Fruit fly (Drosophila melanogaster) whole organism, embryonic: ENCODE results near the gene Ltn1.

Experiments used
- ATbp ChIP-seq: fragments of 200-800 bp; sonication (Bioruptor generic); optimal IDR thresholded peaks from 2 replicates; lab custom pipeline; 2017; ENCODE audit warnings: missing biosample characterization, mild to moderate bottlenecking, missing genetic modification characterization, missing genetic modification reagents
- Awh ChIP-seq: fragments of 200-800 bp; sonication (Bioruptor generic); IDR thresholded peaks from 2 replicates; pipeline ENCODE4, ENCODE4 v1.3.6; 2022; ENCODE audit warnings: missing biosample characterization, missing genetic modification characterization
- Bdp1 ChIP-seq: fragments of 200-800 bp; sonication (Bioruptor generic); optimal IDR thresholded peaks from 3 replicates; lab custom pipeline; 2016; ENCODE audit warnings: missing biosample characterization, missing genetic modification characterization
- Bgb ChIP-seq: fragments of 200-800 bp; sonication (Bioruptor generic); IDR thresholded peaks from 2 replicates; pipeline ENCODE4 v1.3.6; 2022; ENCODE audit warnings: missing biosample characterization, missing genetic modification characterization; ENCODE audit not compliant: partially characterized antibody
- CG11456 ChIP-seq: fragments of 200-800 bp; sonication (Bioruptor generic); IDR thresholded peaks from 3 replicates; pipeline ENCODE4 v1.3.6; 2022; ENCODE audit warnings: missing biosample characterization, missing genetic modification characterization
- CG14860 ChIP-seq: fragments of 200-800 bp; sonication (Bioruptor generic); IDR thresholded peaks from 3 replicates; pipeline ENCODE4 v1.3.6; 2022; ENCODE audit warnings: missing biosample characterization, missing genetic modification characterization; ENCODE audit not compliant: partially characterized antibody
- CG18619 ChIP-seq: fragments of 200-800 bp; sonication (Bioruptor generic); optimal IDR thresholded peaks from 3 replicates; lab custom pipeline; 2017; ENCODE audit warnings: missing biosample characterization, mild to moderate bottlenecking, missing genetic modification characterization
- CG32772 ChIP-seq: fragments of 200-800 bp; sonication (Bioruptor generic); IDR thresholded peaks from 2 replicates; pipeline ENCODE4 v1.3.6; 2022; ENCODE audit warnings: missing biosample characterization, missing genetic modification characterization
- CG3407 ChIP-seq: fragments of 200-800 bp; sonication (Bioruptor generic); optimal IDR thresholded peaks from 2 replicates; lab custom pipeline; 2018; ENCODE audit warnings: missing biosample characterization, mild to moderate bottlenecking, missing genetic modification characterization
- CG4282 ChIP-seq: fragments of 200-800 bp; sonication (Bioruptor generic); optimal IDR thresholded peaks from 2 replicates; lab custom pipeline; 2016; ENCODE audit warnings: missing biosample characterization, missing genetic modification characterization
- CG43689 ChIP-seq: fragments of 200-800 bp; sonication (Bioruptor generic); IDR thresholded peaks from 2 replicates; pipeline ENCODE4 v1.3.6; 2022; ENCODE audit warnings: missing biosample characterization, missing genetic modification characterization
- CG5180 ChIP-seq: fragments of 200-800 bp; sonication (Bioruptor generic); optimal IDR thresholded peaks from 3 replicates; lab custom pipeline; 2017; ENCODE audit warnings: missing biosample characterization, missing genetic modification characterization, mild to moderate bottlenecking, moderate library complexity, missing genetic modification reagents
- CG7556 ChIP-seq: fragments of 200-800 bp; sonication (Bioruptor generic); optimal IDR thresholded peaks from 2 replicates; lab custom pipeline; 2017; ENCODE audit warnings: missing biosample characterization, mild to moderate bottlenecking, missing genetic modification characterization
- CG7745 ChIP-seq: fragments of 200-800 bp; sonication (Bioruptor generic); optimal IDR thresholded peaks from 2 replicates; lab custom pipeline; 2018; ENCODE audit warnings: missing biosample characterization, mild to moderate bottlenecking, missing genetic modification characterization, moderate library complexity
- Camta ChIP-seq: fragments of 200-800 bp; sonication (Bioruptor generic); optimal IDR thresholded peaks from 2 replicates; lab custom pipeline; 2016; ENCODE audit warnings: missing biosample characterization, missing genetic modification characterization
- Dbx ChIP-seq: fragments of 200-800 bp; sonication (Bioruptor generic); IDR thresholded peaks from 3 replicates; pipeline ENCODE4 v1.3.6; 2022; ENCODE audit warnings: missing biosample characterization, missing genetic modification characterization
- Dref ChIP-seq: fragments of 200-800 bp; sonication (Bioruptor generic); IDR thresholded peaks from 2 replicates; pipeline ENCODE4 v1.3.6; 2022; ENCODE audit warnings: missing biosample characterization, missing genetic modification characterization
- Eip74EF ChIP-seq, 2 experiments: fragments of 200-800 bp in 1 of 2; fragments of >200 bp in 1 of 2; sonication (Bioruptor generic) in 1 of 2; optimal IDR thresholded peaks; 2 replicates each; lab custom pipeline; 2017 to 2019; ENCODE audit warnings: missing biosample characterization in 2 of 2, missing genetic modification characterization in 2 of 2, mild to moderate bottlenecking in 1 of 2, moderate library complexity in 1 of 2
- Fer3 ChIP-seq: fragments of 200-800 bp; sonication (Bioruptor generic); optimal IDR thresholded peaks from 2 replicates; lab custom pipeline; 2018; ENCODE audit warnings: missing biosample characterization, mild to moderate bottlenecking, missing genetic modification characterization, moderate library complexity
- Gug ChIP-seq: fragments of 200-800 bp; sonication (Bioruptor generic); IDR thresholded peaks from 4 replicates; pipeline ENCODE4 v1.3.6; 2022; ENCODE audit warnings: missing biosample characterization, missing genetic modification characterization
- Hsf ChIP-seq: fragments of 200-800 bp; sonication (Bioruptor generic); optimal IDR thresholded peaks from 3 replicates; lab custom pipeline; 2016; ENCODE audit warnings: missing biosample characterization, missing genetic modification characterization
- Kr ChIP-seq: fragments of 200-800 bp; sonication (Bioruptor generic); optimal IDR thresholded peaks from 2 replicates; lab custom pipeline; 2017; ENCODE audit warnings: missing biosample characterization, mild to moderate bottlenecking, missing genetic modification characterization
- Max ChIP-seq: fragments of 200-800 bp; sonication (Bioruptor generic); optimal IDR thresholded peaks from 2 replicates; lab custom pipeline; 2016; ENCODE audit warnings: missing biosample characterization, mild to moderate bottlenecking, missing genetic modification characterization
- Myb ChIP-seq: fragments of 200-800 bp; sonication (Bioruptor generic); optimal IDR thresholded peaks from 2 replicates; lab custom pipeline; 2016; ENCODE audit warnings: missing biosample characterization, missing genetic modification characterization
- NK7.1 ChIP-seq: fragments of 200-800 bp; sonication (Bioruptor generic); optimal IDR thresholded peaks from 3 replicates; lab custom pipeline; 2016; ENCODE audit warnings: missing biosample characterization, missing genetic modification characterization
- Neu2 ChIP-seq: fragments of 200-800 bp; sonication (Bioruptor generic); optimal IDR thresholded peaks from 3 replicates; lab custom pipeline; 2016; ENCODE audit warnings: missing biosample characterization, missing genetic modification characterization, borderline replicate concordance
- NfI ChIP-seq: fragments of 200-800 bp; sonication (Bioruptor generic); optimal IDR thresholded peaks from 3 replicates; lab custom pipeline; 2018; ENCODE audit warnings: missing biosample characterization, mild to moderate bottlenecking, missing genetic modification characterization, moderate library complexity
- PHDP ChIP-seq: fragments of 200-800 bp; sonication (Bioruptor generic); optimal IDR thresholded peaks from 3 replicates; lab custom pipeline; 2018; ENCODE audit warnings: missing biosample characterization, mild to moderate bottlenecking, missing genetic modification characterization, moderate library complexity
- Poxn ChIP-seq: fragments of 200-800 bp; sonication (Bioruptor generic); IDR thresholded peaks from 2 replicates; pipeline ENCODE4 v1.3.6; 2022; ENCODE audit warnings: missing biosample characterization, missing genetic modification characterization
- Ravus ChIP-seq: fragments of 200-800 bp; sonication (Bioruptor generic); IDR thresholded peaks from 2 replicates; pipeline ENCODE4 v1.3.6; 2022; ENCODE audit warnings: missing biosample characterization, missing genetic modification characterization
- Six4 ChIP-seq: fragments of 200-800 bp; sonication (Bioruptor generic); optimal IDR thresholded peaks from 2 replicates; lab custom pipeline; 2016; ENCODE audit warnings: missing biosample characterization, missing genetic modification characterization
- bbx ChIP-seq: fragments of 200-800 bp; sonication (Bioruptor generic); IDR thresholded peaks from 2 replicates; pipeline ENCODE4 v1.3.6; 2022; ENCODE audit warnings: missing biosample characterization, missing genetic modification characterization; ENCODE audit not compliant: partially characterized antibody
- bcd ChIP-seq: fragments of 200-800 bp; sonication (Bioruptor generic); optimal IDR thresholded peaks from 2 replicates; lab custom pipeline; 2017; ENCODE audit warnings: missing biosample characterization, mild to moderate bottlenecking, missing genetic modification characterization
- bigmax ChIP-seq: fragments of 200-800 bp; sonication (Bioruptor generic); optimal IDR thresholded peaks from 2 replicates; lab custom pipeline; 2018; ENCODE audit warnings: missing biosample characterization, mild to moderate bottlenecking, missing genetic modification characterization
- br ChIP-seq: fragments of >200 bp; optimal IDR thresholded peaks from 2 replicates; lab custom pipeline; 2017
- cg ChIP-seq: fragments of 200-800 bp; sonication (Bioruptor generic); optimal IDR thresholded peaks from 3 replicates; lab custom pipeline; 2019; ENCODE audit warnings: missing biosample characterization, mild to moderate bottlenecking, missing genetic modification characterization, moderate library complexity
- en ChIP-seq: fragments of 200-800 bp; sonication (Bioruptor generic); optimal IDR thresholded peaks from 2 replicates; lab custom pipeline; 2016; ENCODE audit warnings: missing biosample characterization, missing genetic modification characterization
- fd3F ChIP-seq: fragments of 200-800 bp; sonication (Bioruptor generic); optimal IDR thresholded peaks from 2 replicates; lab custom pipeline; 2018; ENCODE audit warnings: missing biosample characterization, mild to moderate bottlenecking, missing genetic modification characterization, moderate library complexity
- fd64A ChIP-seq: fragments of 200-800 bp; sonication (Bioruptor generic); optimal IDR thresholded peaks from 3 replicates; lab custom pipeline; 2018; ENCODE audit warnings: missing biosample characterization, mild to moderate bottlenecking, missing genetic modification characterization
- ftz-f1 ChIP-seq: fragments of 200-800 bp; sonication (Bioruptor generic); optimal IDR thresholded peaks from 2 replicates; lab custom pipeline; 2016; ENCODE audit warnings: missing biosample characterization, missing genetic modification characterization
- gcm2 ChIP-seq: fragments of 200-800 bp; sonication (Bioruptor generic); optimal IDR thresholded peaks from 2 replicates; lab custom pipeline; 2016; ENCODE audit warnings: missing biosample characterization, missing genetic modification characterization
- grau ChIP-seq: fragments of 200-800 bp; optimal IDR thresholded peaks from 3 replicates; lab custom pipeline; 2019; ENCODE audit warnings: missing biosample characterization, mild to moderate bottlenecking, missing genetic modification characterization, moderate library complexity
- hb ChIP-seq: fragments of 200-800 bp; sonication (Bioruptor generic); IDR thresholded peaks from 3 replicates; pipeline ENCODE4 v1.3.6; 2022; ENCODE audit warnings: missing biosample characterization, missing genetic modification characterization; ENCODE audit not compliant: partially characterized antibody
- jing ChIP-seq: fragments of 200-800 bp; sonication (Bioruptor generic); optimal IDR thresholded peaks from 2 replicates; lab custom pipeline; 2018; ENCODE audit warnings: missing biosample characterization, mild to moderate bottlenecking, missing genetic modification characterization
- kah ChIP-seq: fragments of 200-800 bp; sonication (Bioruptor generic); optimal IDR thresholded peaks from 2 replicates; lab custom pipeline; 2018; ENCODE audit warnings: missing biosample characterization, mild to moderate bottlenecking, missing genetic modification characterization
- odd ChIP-seq: fragments of 200-800 bp; sonication (Bioruptor generic); optimal IDR thresholded peaks from 2 replicates; lab custom pipeline; 2017; ENCODE audit warnings: missing biosample characterization, mild to moderate bottlenecking, missing genetic modification characterization
- repo ChIP-seq: fragments of 200-800 bp; sonication (Bioruptor generic); optimal IDR thresholded peaks from 2 replicates; lab custom pipeline; 2016; ENCODE audit warnings: missing biosample characterization, missing genetic modification characterization
- salm ChIP-seq: fragments of 200-800 bp; sonication (Bioruptor generic); optimal IDR thresholded peaks from 2 replicates; lab custom pipeline; 2018; ENCODE audit warnings: missing biosample characterization, mild to moderate bottlenecking, missing genetic modification characterization
- schlank ChIP-seq: fragments of 200-800 bp; sonication (Bioruptor generic); optimal IDR thresholded peaks from 2 replicates; lab custom pipeline; 2018; ENCODE audit warnings: missing biosample characterization, mild to moderate bottlenecking, missing genetic modification characterization
- sens ChIP-seq: fragments of 200-800 bp; sonication (Bioruptor generic); peaks from one replicate; lab custom pipeline; 2016; ENCODE audit warnings: missing biosample characterization, missing genetic modification characterization
- tx ChIP-seq: fragments of 200-800 bp; sonication (Bioruptor generic); optimal IDR thresholded peaks from 2 replicates; lab custom pipeline; 2016; ENCODE audit warnings: missing biosample characterization, missing genetic modification characterization
- zfh2 ChIP-seq: fragments of 200-800 bp; sonication (Bioruptor generic); optimal IDR thresholded peaks from 2 replicates; lab custom pipeline; 2016; ENCODE audit warnings: missing biosample characterization, missing genetic modification characterization

Gene Ltn1

DNA sequence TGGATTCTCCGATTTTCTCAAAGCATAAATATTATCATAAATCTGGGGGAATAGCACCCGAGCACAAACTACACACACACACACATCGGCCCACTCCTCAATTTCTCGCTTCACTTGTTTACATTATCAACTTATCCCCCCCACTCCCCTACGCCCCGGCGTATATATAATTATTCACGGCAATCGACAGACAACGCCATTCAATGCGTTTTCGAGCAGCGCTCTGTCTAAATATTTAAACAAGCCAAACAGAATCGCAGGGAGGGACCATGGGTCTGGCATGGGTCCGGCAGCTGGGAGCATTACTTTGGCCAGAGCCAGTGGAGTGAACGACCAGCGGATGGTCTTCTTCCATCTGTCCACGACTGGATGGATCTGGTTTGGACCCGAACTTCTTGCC is 23.6 kb upstream of the Ltn1 start (continued):
- TF ChIP-seq gcm2 (GFP tag; lab: Kevin White, UChicago) (no peak), bigmax (GFP tag; lab: Kevin White, UChicago) (no peak), Ravus (GFP tag; lab: Robert Waterston, UW) (no peak), CG11456 (GFP tag; lab: Robert Waterston, UW) (no peak), CG32772 (GFP tag; lab: Robert Waterston, UW) (no peak), Poxn (GFP tag; lab: Robert Waterston, UW) (no peak), tx (GFP tag; lab: Kevin White, UChicago) (no peak), Hsf (GFP tag; lab: Kevin White, UChicago) (no peak), Gug (no peak), PHDP (tag; lab: Kevin White, UChicago) (peak; percentile 55), jing (GFP tag; lab: Kevin White, UChicago) (no peak), NfI (GFP tag; lab: Kevin White, UChicago) (peak; percentile 20), CG5180 (GFP tag; lab: Kevin White, UChicago) (no peak), CG7556 (GFP tag; lab: Kevin White, UChicago) (peak; percentile 9), Fer3 (peak; percentile 18), fd64A (GFP tag; lab: Kevin White, UChicago) (peak; percentile 86), Camta (GFP tag; lab: Kevin White, UChicago) (peak; percentile 17), Dref (GFP tag; lab: Robert Waterston, UW) (no peak), en (no peak), Bgb (GFP tag; lab: Robert Waterston, UW) (no peak), CG3407 (peak; percentile 68), fd3F (GFP tag; lab: Kevin White, UChicago) (no peak), cg (GFP tag; lab: Kevin White, UChicago) (peak; percentile 40), kah (GFP tag; lab: Kevin White, UChicago) (peak; percentile 5), odd (GFP tag; lab: Kevin White, UChicago) (peak; percentile 65), NK7.1 (GFP tag; lab: Kevin White, UChicago) (no peak), schlank (tag; lab: Kevin White, UChicago) (no peak), grau (peak; percentile 5), bbx (GFP tag; lab: Robert Waterston, UW) (no peak), zfh2 (GFP tag; lab: Kevin White, UChicago) (no peak), Awh (GFP tag; lab: Robert Waterston, UW) (0 out of 2 replicates have a peak, but pooled peaks have one; percentile 40), Dbx (GFP tag; lab: Robert Waterston, UW) (no peak), Kr (GFP tag; lab: Kevin White, UChicago) (no peak), repo (GFP tag; lab: Kevin White, UChicago) (no peak), br (lab: Kevin White, UChicago) (no peak), ATbp (peak; percentile 81), salm (peak; percentile 38), Neu2 (GFP tag; lab: Kevin White, UChicago) (no peak), Max (GFP tag; lab: Kevin White, UChicago) (no peak), ftz-f1 (GFP tag; lab: Kevin White, UChicago) (peak; percentile 10), bcd (GFP tag; lab: Kevin White, UChicago) (peak; percentile 16), CG18619 (GFP tag; lab: Kevin White, UChicago) (peak; percentile 24), CG14860 (GFP tag; lab: Robert Waterston, UW) (no peak), Six4 (GFP tag; lab: Kevin White, UChicago) (no peak), hb (GFP tag; lab: Robert Waterston, UW) (no peak), CG7745 (tag; lab: Kevin White, UChicago) (peak; percentile 63), CG43689 (GFP tag; lab: Robert Waterston, UW) (no peak), Bdp1 (GFP tag; lab: Kevin White, UChicago) (peak; percentile 19), CG4282 (GFP tag; lab: Kevin White, UChicago) (no peak), Myb (no peak), Eip74EF (GFP tag; optimal IDR thresholded peaks at IDR 0.05; lab: Kevin White, UChicago) (peak in 1 of 2 experiments; percentile 35), sens (GFP tag; lab: Kevin White, UChicago) (peak; percentile 83)
